Fruit fly (Drosophila melanogaster) whole organism, embryonic: ENCODE measurements around the gene MED15.

Experiments
- Antp ChIP-seq: fragments of 200-800 bp; sonication (Bioruptor generic); optimal IDR thresholded peaks from 3 replicates; lab custom pipeline; 2016; ENCODE audit warnings: missing biosample characterization, missing genetic modification characterization
- Atf-2 ChIP-seq: fragments of 200-800 bp; sonication (Bioruptor generic); optimal IDR thresholded peaks from 2 replicates; lab custom pipeline; 2016; ENCODE audit warnings: missing biosample characterization, missing genetic modification characterization
- BtbVII ChIP-seq: fragments of 200-800 bp; sonication (Bioruptor generic); optimal IDR thresholded peaks from 3 replicates; lab custom pipeline; 2017; ENCODE audit warnings: missing biosample characterization, mild to moderate bottlenecking, missing genetic modification characterization
- CG10979 ChIP-seq: fragments of 200-800 bp; sonication (Bioruptor generic); optimal IDR thresholded peaks from 2 replicates; lab custom pipeline; 2018; ENCODE audit warnings: missing biosample characterization, mild to moderate bottlenecking, missing genetic modification characterization, moderate library complexity
- CG12236 ChIP-seq: fragments of 200-800 bp; sonication (Bioruptor generic); optimal IDR thresholded peaks from 2 replicates; lab custom pipeline; 2016; ENCODE audit warnings: missing biosample characterization, missing genetic modification characterization
- CG14710 ChIP-seq: fragments of 200-800 bp; sonication (Bioruptor generic); optimal IDR thresholded peaks from 3 replicates; lab custom pipeline; 2019; ENCODE audit warnings: missing biosample characterization, mild to moderate bottlenecking, missing genetic modification characterization, moderate library complexity
- CG14965 ChIP-seq: fragments of 200-800 bp; sonication (Bioruptor generic); optimal IDR thresholded peaks from 2 replicates; lab custom pipeline; 2016; ENCODE audit warnings: missing biosample characterization, missing genetic modification characterization, borderline replicate concordance
- CG18599 ChIP-seq: fragments of 200-800 bp; sonication (Bioruptor generic); optimal IDR thresholded peaks from 3 replicates; lab custom pipeline; 2017; ENCODE audit warnings: missing biosample characterization, missing genetic modification characterization, mild to moderate bottlenecking, moderate library complexity, missing genetic modification reagents
- CG2116 ChIP-seq: fragments of 200-800 bp; sonication (Bioruptor generic); optimal IDR thresholded peaks from 3 replicates; lab custom pipeline; 2018; ENCODE audit warnings: missing biosample characterization, mild to moderate bottlenecking, missing genetic modification characterization
- CG2678 ChIP-seq: fragments of 200-800 bp; sonication (Bioruptor generic); optimal IDR thresholded peaks from 3 replicates; lab custom pipeline; 2019; ENCODE audit warnings: missing biosample characterization, mild to moderate bottlenecking, missing genetic modification characterization, moderate library complexity
- CG31388 ChIP-seq: fragments of 200-800 bp; sonication (Bioruptor generic); optimal IDR thresholded peaks from 2 replicates; lab custom pipeline; 2016; ENCODE audit warnings: missing biosample characterization, missing genetic modification characterization
- CG3407 ChIP-seq: fragments of 200-800 bp; sonication (Bioruptor generic); optimal IDR thresholded peaks from 2 replicates; lab custom pipeline; 2018; ENCODE audit warnings: missing biosample characterization, mild to moderate bottlenecking, missing genetic modification characterization
- CG3995 ChIP-seq: fragments of 200-800 bp; sonication (Bioruptor generic); optimal IDR thresholded peaks from 3 replicates; lab custom pipeline; 2016; ENCODE audit warnings: missing biosample characterization, missing genetic modification characterization
- CG6272 ChIP-seq: fragments of 200-800 bp; sonication (Bioruptor generic); IDR thresholded peaks from 2 replicates; pipeline ENCODE4 v1.3.6; 2022; ENCODE audit warnings: missing biosample characterization, missing genetic modification characterization
- CG6765 ChIP-seq: fragments of 200-800 bp; sonication (Bioruptor generic); optimal IDR thresholded peaks from 3 replicates; lab custom pipeline; 2017; ENCODE audit warnings: missing biosample characterization, mild to moderate bottlenecking, missing genetic modification characterization
- CG6854 ChIP-seq: fragments of 200-800 bp; sonication (Bioruptor generic); optimal IDR thresholded peaks from 3 replicates; lab custom pipeline; 2017; ENCODE audit warnings: missing biosample characterization, mild to moderate bottlenecking, missing genetic modification characterization
- CG7745 ChIP-seq: fragments of 200-800 bp; sonication (Bioruptor generic); optimal IDR thresholded peaks from 2 replicates; lab custom pipeline; 2018; ENCODE audit warnings: missing biosample characterization, mild to moderate bottlenecking, missing genetic modification characterization, moderate library complexity
- CG8388 ChIP-seq: fragments of 200-800 bp; sonication (Bioruptor generic); optimal IDR thresholded peaks from 2 replicates; lab custom pipeline; 2019; ENCODE audit warnings: missing biosample characterization, mild to moderate bottlenecking, missing genetic modification characterization, moderate library complexity
- CG9727 ChIP-seq: fragments of 200-800 bp; sonication (Bioruptor generic); optimal IDR thresholded peaks from 3 replicates; lab custom pipeline; 2017; ENCODE audit warnings: missing biosample characterization, mild to moderate bottlenecking, missing genetic modification characterization
- CG9817 ChIP-seq: fragments of 200-800 bp; sonication (Bioruptor generic); optimal IDR thresholded peaks from 2 replicates; lab custom pipeline; 2018; ENCODE audit warnings: missing biosample characterization, mild to moderate bottlenecking, missing genetic modification characterization, moderate library complexity
- CHES-1-like ChIP-seq: fragments of 200-800 bp; sonication (Bioruptor generic); optimal IDR thresholded peaks from 2 replicates; lab custom pipeline; 2016; ENCODE audit warnings: missing biosample characterization, missing genetic modification characterization
- D ChIP-seq, 2 experiments: fragments of 200-800 bp in 1 of 2; fragments of >200 bp in 1 of 2; sonication (Bioruptor generic) in 1 of 2; optimal IDR thresholded peaks; 2 replicates in 1 of 2; 3 replicates in 1 of 2; lab custom pipeline; 2017; ENCODE audit warnings: mild to moderate bottlenecking in 1 of 2, missing biosample characterization in 1 of 2, missing genetic modification characterization in 1 of 2, missing genetic modification reagents in 1 of 2
- Doc2 ChIP-seq: fragments of 200-800 bp; sonication (Bioruptor generic); IDR thresholded peaks from 2 replicates; pipeline ENCODE4 v1.3.6; 2022; ENCODE audit warnings: missing biosample characterization, missing genetic modification characterization
- Ets65A ChIP-seq: fragments of 200-800 bp; sonication (Bioruptor generic); peaks from one replicate; lab custom pipeline; 2016; ENCODE audit warnings: missing biosample characterization, missing genetic modification characterization
- Mad ChIP-seq: fragments of 200-800 bp; sonication (Bioruptor generic); optimal IDR thresholded peaks from 2 replicates; lab custom pipeline; 2016; ENCODE audit warnings: missing biosample characterization, missing genetic modification characterization
- Med ChIP-seq: fragments of 200-800 bp; sonication (Bioruptor generic); peaks from one replicate; lab custom pipeline; 2016; ENCODE audit warnings: missing biosample characterization, missing genetic modification characterization, mild to moderate bottlenecking, inconsistent platforms, moderate library complexity
- NC2α ChIP-seq: fragments of 200-800 bp; sonication (Bioruptor generic); optimal IDR thresholded peaks from 2 replicates; lab custom pipeline; 2016; ENCODE audit warnings: missing biosample characterization, missing genetic modification characterization
- Opbp ChIP-seq: fragments of 200-800 bp; sonication (Bioruptor generic); IDR thresholded peaks from 3 replicates; pipeline ENCODE4 v1.3.6; 2022; ENCODE audit warnings: missing biosample characterization, missing genetic modification characterization; ENCODE audit not compliant: partially characterized antibody
- Trl ChIP-seq, 3 experiments: fragments of >200 bp in 2 of 3; fragments of 200-800 bp in 1 of 3; sonication (Bioruptor generic) in 1 of 3; optimal IDR thresholded peaks; 2 replicates in 1 of 3; 3 replicates in 2 of 3; lab custom pipeline; 2016 to 2017; ENCODE audit warnings: missing biosample characterization in 1 of 3, missing genetic modification characterization in 1 of 3
- ato ChIP-seq: fragments of 200-800 bp; sonication (Bioruptor generic); IDR thresholded peaks from 2 replicates; pipeline ENCODE4 v1.3.6; 2022; ENCODE audit warnings: missing biosample characterization, missing genetic modification characterization; ENCODE audit not compliant: partially characterized antibody
- exex ChIP-seq: fragments of 200-800 bp; sonication (Bioruptor generic); optimal IDR thresholded peaks from 4 replicates; lab custom pipeline; 2018; ENCODE audit warnings: missing biosample characterization, mild to moderate bottlenecking, missing genetic modification characterization, moderate library complexity
- fd3F ChIP-seq: fragments of 200-800 bp; sonication (Bioruptor generic); optimal IDR thresholded peaks from 2 replicates; lab custom pipeline; 2018; ENCODE audit warnings: missing biosample characterization, mild to moderate bottlenecking, missing genetic modification characterization, moderate library complexity
- fd96Cb ChIP-seq: fragments of 200-800 bp; sonication (Bioruptor generic); optimal IDR thresholded peaks from 2 replicates; lab custom pipeline; 2018; ENCODE audit warnings: missing biosample characterization, mild to moderate bottlenecking, missing genetic modification characterization, moderate library complexity
- gcm ChIP-seq: fragments of 200-800 bp; sonication (Bioruptor generic); optimal IDR thresholded peaks from 2 replicates; lab custom pipeline; 2019; ENCODE audit warnings: missing biosample characterization, mild to moderate bottlenecking, missing genetic modification characterization, moderate library complexity
- gem ChIP-seq: fragments of 200-800 bp; sonication (Bioruptor generic); optimal IDR thresholded peaks from 2 replicates; lab custom pipeline; 2019; ENCODE audit warnings: missing biosample characterization, mild to moderate bottlenecking, missing genetic modification characterization, moderate library complexity
- gfzf ChIP-seq: fragments of 200-800 bp; sonication (Bioruptor generic); optimal IDR thresholded peaks from 2 replicates; lab custom pipeline; 2016; ENCODE audit warnings: missing biosample characterization, mild to moderate bottlenecking, missing genetic modification characterization, moderate library complexity
- nerfin-2 ChIP-seq: fragments of 200-800 bp; sonication (Bioruptor generic); IDR thresholded peaks from 2 replicates; pipeline ENCODE4 v1.3.6; 2022; ENCODE audit warnings: missing biosample characterization, missing genetic modification characterization; ENCODE audit not compliant: partially characterized antibody
- oc ChIP-seq: fragments of 200-800 bp; sonication (Bioruptor generic); optimal IDR thresholded peaks from 2 replicates; lab custom pipeline; 2018; ENCODE audit warnings: missing biosample characterization, mild to moderate bottlenecking, missing genetic modification characterization, moderate library complexity
- p53 ChIP-seq: fragments of 200-800 bp; sonication (Bioruptor generic); optimal IDR thresholded peaks from 2 replicates; lab custom pipeline; 2016; ENCODE audit warnings: missing biosample characterization, missing genetic modification characterization
- scrt ChIP-seq: fragments of 200-800 bp; sonication (Bioruptor generic); optimal IDR thresholded peaks from 2 replicates; lab custom pipeline; 2018; ENCODE audit warnings: missing biosample characterization, mild to moderate bottlenecking, missing genetic modification characterization, moderate library complexity
- sens ChIP-seq: fragments of 200-800 bp; sonication (Bioruptor generic); peaks from one replicate; lab custom pipeline; 2016; ENCODE audit warnings: missing biosample characterization, missing genetic modification characterization
- ssp ChIP-seq: fragments of 200-800 bp; sonication (Bioruptor generic); IDR thresholded peaks from 2 replicates; pipeline ENCODE4 v1.3.6; 2022; ENCODE audit warnings: missing biosample characterization, missing genetic modification characterization
- stc ChIP-seq: fragments of 200-800 bp; sonication (Bioruptor generic); IDR thresholded peaks from 2 replicates; pipeline ENCODE4 v1.3.6; 2022; ENCODE audit warnings: missing biosample characterization, missing genetic modification characterization
- stwl ChIP-seq: fragments of 200-800 bp; sonication (Bioruptor generic); optimal IDR thresholded peaks from 3 replicates; lab custom pipeline; 2018; ENCODE audit warnings: missing biosample characterization, mild to moderate bottlenecking, missing genetic modification characterization, moderate library complexity
- tll ChIP-seq, 2 experiments: fragments of 200-800 bp in 1 of 2; fragments of >200 bp in 1 of 2; sonication (Bioruptor generic) in 1 of 2; optimal IDR thresholded peaks; 2 replicates each; lab custom pipeline; 2017 to 2019; ENCODE audit warnings: missing biosample characterization in 2 of 2, missing genetic modification characterization in 2 of 2, mild to moderate bottlenecking in 1 of 2, moderate library complexity in 1 of 2
- tna ChIP-seq: fragments of 200-800 bp; sonication (Bioruptor generic); IDR thresholded peaks from 2 replicates; pipeline ENCODE4 v1.3.6; 2022; ENCODE audit warnings: missing biosample characterization, missing genetic modification characterization; ENCODE audit not compliant: partially characterized antibody
- zfh2 ChIP-seq: fragments of 200-800 bp; sonication (Bioruptor generic); optimal IDR thresholded peaks from 2 replicates; lab custom pipeline; 2016; ENCODE audit warnings: missing biosample characterization, missing genetic modification characterization

MED15 gene

DNA sequence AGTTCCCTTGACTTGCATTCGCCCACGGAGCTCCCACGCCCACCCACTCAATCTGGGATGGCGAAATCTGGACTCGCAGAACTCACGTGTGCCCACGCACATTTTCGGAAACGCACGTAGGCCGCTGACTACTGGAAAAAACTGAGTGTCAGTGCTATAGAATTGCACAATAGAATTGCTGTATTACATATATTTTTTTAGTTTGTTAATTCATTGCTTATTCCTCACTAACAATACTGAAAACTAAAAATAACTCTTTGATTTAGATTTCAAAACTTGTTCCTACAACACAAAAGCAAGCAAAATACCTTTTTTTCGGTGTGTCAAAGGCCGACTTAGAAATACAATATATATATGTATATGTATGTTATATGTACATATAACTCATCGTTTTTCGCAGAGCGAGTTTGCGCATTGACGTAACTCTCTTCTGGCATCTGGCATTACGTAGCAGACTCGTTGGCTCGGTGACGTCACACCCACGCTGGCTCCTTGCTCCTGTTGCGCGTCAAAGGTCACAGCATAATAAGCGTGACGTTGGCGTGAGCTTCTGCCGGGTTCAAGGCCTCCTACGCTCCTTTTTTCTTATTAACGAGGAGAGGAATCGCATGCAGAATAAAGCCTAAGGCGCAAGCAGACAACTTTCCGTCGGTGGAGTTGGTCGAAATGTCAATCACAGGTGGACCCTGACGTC, 9.1 kb downstream of the MED15 start (continued):
- TF ChIP-seq tll (GFP tag; optimal IDR thresholded peaks at IDR 0.05; lab: Kevin White, UChicago) (no peak), stwl (tag; lab: Kevin White, UChicago) (no peak), ato (GFP tag; lab: Robert Waterston, UW) (no peak), CG31388 (GFP tag; lab: Kevin White, UChicago) (peak; percentile 33), exex (peak; percentile 24), ssp (no peak), CG7745 (tag; lab: Kevin White, UChicago) (no peak), CG14965 (no peak), CG2678 (tag; lab: Kevin White, UChicago) (peak; percentile 91), Trl (optimal IDR thresholded peaks at IDR 0.05; lab: Kevin White, UChicago) (no peak), Trl (GFP tag; optimal IDR thresholded peaks at IDR 0.05; lab: Kevin White, UChicago) (peak; percentile 56), nerfin-2 (no peak), CG6272 (peak; percentile 82), Med (GFP tag; lab: Kevin White, UChicago) (peak; percentile 96), Antp (peak; percentile 42), zfh2 (peak; percentile 79), CG2116 (peak; percentile 27), CG9817 (peak; percentile 82), CG6765 (peak; percentile 85), gcm (GFP tag; lab: Kevin White, UChicago) (peak; percentile 35), BtbVII (GFP tag; lab: Kevin White, UChicago) (peak; percentile 84), gem (tag; lab: Kevin White, UChicago) (peak; percentile 90), gfzf (no peak), tna (GFP tag; lab: Robert Waterston, UW) (no peak), CG10979 (peak; percentile 44), Opbp (no peak), scrt (GFP tag; lab: Kevin White, UChicago) (peak; percentile 94), D (optimal IDR thresholded peaks at IDR 0.05; lab: Kevin White, UChicago) (no peak), D (GFP tag; optimal IDR thresholded peaks at IDR 0.05; lab: Kevin White, UChicago) (peak; percentile 35), Mad (GFP tag; lab: Kevin White, UChicago) (peak; percentile 37), CG9727 (GFP tag; lab: Kevin White, UChicago) (peak; percentile 85), NC2α (no peak), Atf-2 (GFP tag; lab: Kevin White, UChicago) (no peak), CG3995 (GFP tag; lab: Kevin White, UChicago) (peak; percentile 42), CG3407 (GFP tag; lab: Kevin White, UChicago) (peak; percentile 40), sens (GFP tag; lab: Kevin White, UChicago) (peak; percentile 88), CG8388 (GFP tag; lab: Kevin White, UChicago) (peak; percentile 70), CG14710 (peak; percentile 33), p53 (GFP tag; lab: Kevin White, UChicago) (peak; percentile 11), oc (tag; lab: Kevin White, UChicago) (peak; percentile 15), CG12236 (GFP tag; lab: Kevin White, UChicago) (peak; percentile 6), Doc2 (GFP tag; lab: Robert Waterston, UW) (no peak), CG18599 (GFP tag; lab: Kevin White, UChicago) (peak; percentile 97), Ets65A (GFP tag; lab: Kevin White, UChicago) (peak; percentile 93), fd3F (peak; percentile 90), stc (no peak), CG6854 (GFP tag; lab: Kevin White, UChicago) (peak; percentile 80), CHES-1-like (GFP tag; lab: Kevin White, UChicago) (peak; percentile 81), fd96Cb (tag; lab: Kevin White, UChicago) (peak; percentile 65)
